Worm (Caenorhabditis elegans) whole organism, midembryonic: ENCODE data around the gene srbc-55.

Experiments used
- T22C8.4 ChIP-seq: fragments of 200-800 bp; sonication (Bioruptor generic); IDR thresholded peaks from 2 replicates; pipeline ENCODE4 v1.3.6; 2022; ENCODE audit warnings: missing genetic modification characterization, missing compliant biosample characterization
- cog-1 ChIP-seq: sonication (generic microtip); optimal IDR thresholded peaks from 2 replicates; lab custom pipeline; 2016; ENCODE audit warnings: missing genetic modification characterization, missing compliant biosample characterization
- flt-1 ChIP-seq: fragments of 200-800 bp; sonication (Bioruptor generic); IDR thresholded peaks from 2 replicates; pipeline ENCODE4 v1.3.6; 2022; ENCODE audit warnings: missing genetic modification characterization, missing compliant biosample characterization
- klf-2 ChIP-seq: fragments of 200-800 bp; sonication (Bioruptor generic); conservative IDR thresholded peaks from 2 replicates; pipeline ENCODE4 v1.3.6; 2022; ENCODE audit warnings: missing genetic modification reagents, missing genetic modification characterization, missing compliant biosample characterization
- med-1 ChIP-seq: sonication (generic microtip); optimal IDR thresholded peaks from 2 replicates; lab custom pipeline; 2017; ENCODE audit warnings: missing genetic modification characterization, mild to moderate bottlenecking, missing compliant biosample characterization, antibody characterized with exemption, missing genetic modification reagents; ENCODE audit not compliant: insufficient read depth
- ref-1 ChIP-seq: fragments of 200-800 bp; sonication (Bioruptor generic); conservative IDR thresholded peaks from 2 replicates; pipeline ENCODE4 v1.3.6; 2022; ENCODE audit warnings: missing genetic modification reagents, missing genetic modification characterization, missing compliant biosample characterization
- tab-1 ChIP-seq: fragments of 200-800 bp; sonication (Bioruptor generic); IDR thresholded peaks from 2 replicates; pipeline ENCODE4 v1.3.6; 2022; ENCODE audit warnings: missing genetic modification characterization, missing compliant biosample characterization
- ztf-23 ChIP-seq: fragments of 200-800 bp; sonication (Bioruptor generic); IDR thresholded peaks from 2 replicates; pipeline ENCODE4 v1.3.6; 2022; ENCODE audit warnings: missing genetic modification reagents, missing genetic modification characterization, missing compliant biosample characterization
- ztf-29 ChIP-seq: fragments of 200-800 bp; sonication (Bioruptor generic); IDR thresholded peaks from 2 replicates; pipeline ENCODE4 v1.3.6; 2022; ENCODE audit warnings: missing genetic modification reagents, missing genetic modification characterization, missing compliant biosample characterization

Gene srbc-55

ce11 chrV:15796087-15796486 lies 33.7 kb downstream of the srbc-55 start, which contains the start of gene nhr-223:
Gene nhr-223 (plus strand): TSS chrV:15796387.
- TF ChIP-seq ref-1 (GFP tag; lab: Robert Waterston, UW) (no peak), ztf-23 (GFP tag; lab: Robert Waterston, UW) (no peak), flt-1 (GFP tag; lab: Robert Waterston, UW) (no peak), med-1 (GFP tag; lab: Kevin White, UChicago) (no peak), ztf-29 (no peak), cog-1 (tag; lab: Kevin White, UChicago) (no peak), klf-2 (GFP tag; lab: Robert Waterston, UW) (no peak), T22C8.4 (GFP tag; lab: Robert Waterston, UW) (no peak), tab-1 (GFP tag; lab: Robert Waterston, UW) (no peak)

DNA sequence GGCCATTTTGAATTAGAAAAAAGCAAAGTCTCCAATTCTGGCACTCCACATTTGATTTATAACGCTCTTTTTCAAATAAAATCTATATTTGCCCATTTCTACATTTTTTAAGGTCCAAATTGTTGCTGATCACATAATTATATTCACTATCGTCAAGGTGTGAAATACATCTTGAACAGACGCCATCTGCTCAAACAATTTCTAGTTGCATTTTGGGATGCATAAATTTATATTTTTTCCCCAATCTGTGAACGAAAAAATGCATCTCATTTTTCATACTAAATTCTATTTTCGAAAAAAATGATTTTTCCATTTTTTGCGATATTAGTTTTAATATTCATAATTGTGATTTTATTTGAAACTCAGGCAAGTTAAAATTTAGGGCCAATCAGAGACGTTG lies 36.5 kb downstream of the srbc-55 start, which contains the start of gene T26E4.7:
TSS of gene T26E4.7 (plus strand) at position 301 of the 400 bp plus-strand sequence.
- TF ChIP-seq med-1 (GFP tag; lab: Kevin White, UChicago) (no peak), ztf-23 (GFP tag; lab: Robert Waterston, UW) (no peak), ztf-29 (no peak), flt-1 (GFP tag; lab: Robert Waterston, UW) (no peak), tab-1 (GFP tag; lab: Robert Waterston, UW) (no peak)

- no peak for TF ChIP-seq ztf-23 (GFP tag; lab: Robert Waterston, UW)
- TF ChIP-seq ztf-29: no peak
- TF ChIP-seq tab-1 (GFP tag; lab: Robert Waterston, UW): no peak
- TF ChIP-seq cog-1 (tag; lab: Kevin White, UChicago): no peak
- no peak for TF ChIP-seq flt-1 (GFP tag; lab: Robert Waterston, UW)
- TF ChIP-seq ref-1 (GFP tag; lab: Robert Waterston, UW): no peak
- no peak for TF ChIP-seq klf-2 (GFP tag; lab: Robert Waterston, UW)
- TF ChIP-seq med-1 (GFP tag; lab: Kevin White, UChicago): no peak
- no peak for TF ChIP-seq T22C8.4 (GFP tag; lab: Robert Waterston, UW)
These were observed 37.4 kb downstream of the srbc-55 start, which contains the start of gene T26E4.4 for ce11 chrV:15792409-15792808. Gene T26E4.4 (minus strand): TSS chrV:15792509.

DNA sequence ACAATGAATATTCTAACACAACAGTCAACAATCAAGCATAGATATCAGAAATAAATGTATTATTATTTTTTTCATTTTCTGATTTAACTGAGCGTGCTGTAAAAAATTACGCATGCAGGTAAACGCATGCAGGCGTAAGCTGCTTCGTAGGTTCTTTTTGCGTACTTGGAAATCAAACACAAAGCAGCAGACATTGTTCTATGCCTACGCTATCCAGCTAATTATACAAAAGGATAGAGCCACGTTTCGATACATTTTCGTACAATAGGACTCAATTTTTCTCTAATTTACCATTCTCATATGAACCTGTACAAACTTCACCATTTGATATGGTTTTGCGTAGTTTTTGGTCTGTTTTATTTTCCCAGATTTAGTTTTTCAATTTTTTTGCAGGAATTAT lies 47.3 kb downstream of the srbc-55 start, which contains the start of gene T26E4.3:
TSS of gene T26E4.3 (plus strand) at position 301 of the 400 bp plus-strand sequence.
- TF ChIP-seq flt-1 (GFP tag; lab: Robert Waterston, UW): no peak

ce11 chrV:15781086-15781485 lies 48.7 kb downstream of the srbc-55 start, which contains the start of gene T26E4.2:
Gene T26E4.2 (plus strand): TSS chrV:15781386.
- no peak for TF ChIP-seq ztf-23 (GFP tag; lab: Robert Waterston, UW)
- no peak for TF ChIP-seq T22C8.4 (GFP tag; lab: Robert Waterston, UW)
- no peak for TF ChIP-seq tab-1 (GFP tag; lab: Robert Waterston, UW)
- TF ChIP-seq ztf-29: no peak
- no peak for TF ChIP-seq cog-1 (tag; lab: Kevin White, UChicago)
- no peak for TF ChIP-seq med-1 (GFP tag; lab: Kevin White, UChicago)
- TF ChIP-seq flt-1 (GFP tag; lab: Robert Waterston, UW): no peak
- TF ChIP-seq ref-1 (GFP tag; lab: Robert Waterston, UW): no peak

ce11 chrV:15779128-15779729 lies 50.6 kb downstream of the srbc-55 start, which contains the start of the genes nhr-285 and irld-52:
Gene nhr-285 (minus strand): TSS chrV:15779228.
Gene irld-52 (plus strand): TSS chrV:15779679.
- no peak for TF ChIP-seq flt-1 (GFP tag; lab: Robert Waterston, UW)
- no peak for TF ChIP-seq ztf-29
- TF ChIP-seq ztf-23 (GFP tag; lab: Robert Waterston, UW): no peak
- no peak for TF ChIP-seq T22C8.4 (GFP tag; lab: Robert Waterston, UW)
- no peak for TF ChIP-seq tab-1 (GFP tag; lab: Robert Waterston, UW)
- TF ChIP-seq med-1 (GFP tag; lab: Kevin White, UChicago): no peak
- no peak for TF ChIP-seq cog-1 (tag; lab: Kevin White, UChicago)
- no peak for TF ChIP-seq ref-1 (GFP tag; lab: Robert Waterston, UW)
- no peak for TF ChIP-seq klf-2 (GFP tag; lab: Robert Waterston, UW)
